Worm (Caenorhabditis elegans) whole organism, L3 larva: Measurements from ENCODE around the gene R102.6.
"Not testable (repeated sequence)": the region's sequence is repeated elsewhere in the genome, so short reads cannot be mapped to it uniquely, and the experiment has no call there.

Source experiments
- ZK546.5 ChIP-seq: sonication (generic microtip); optimal IDR thresholded peaks from 2 replicates; lab custom pipeline; 2017; ENCODE audit warnings: missing biosample characterization, missing genetic modification characterization
- ama-1 ChIP-seq: fragments of 150-350 bp; optimal IDR thresholded peaks from 2 replicates; lab custom pipeline; 2018
- ceh-16 ChIP-seq: sonication (generic microtip); optimal IDR thresholded peaks from 2 replicates; lab custom pipeline; 2017; ENCODE audit warnings: missing biosample characterization, missing genetic modification characterization
- ceh-28 ChIP-seq: fragments of 150-350 bp; optimal IDR thresholded peaks from 2 replicates; lab custom pipeline; 2014; ENCODE audit warnings: missing biosample characterization, missing genetic modification reagents, missing genetic modification characterization
- ceh-82 ChIP-seq: fragments of 150-350 bp; optimal IDR thresholded peaks from 2 replicates; lab custom pipeline; 2014; ENCODE audit warnings: missing biosample characterization, missing genetic modification characterization
- ceh-9 ChIP-seq: sonication (generic microtip); optimal IDR thresholded peaks from 2 replicates; lab custom pipeline; 2018; ENCODE audit warnings: missing biosample characterization, missing genetic modification characterization
- daf-12 ChIP-seq: fragments of 150-350 bp; optimal IDR thresholded peaks from 2 replicates; lab custom pipeline; 2014; ENCODE audit warnings: missing biosample characterization, missing genetic modification reagents, missing genetic modification characterization
- egl-27 ChIP-seq: sonication (generic microtip); optimal IDR thresholded peaks from 4 replicates; lab custom pipeline; 2017; ENCODE audit warnings: missing biosample characterization, missing genetic modification reagents, missing genetic modification characterization
- egl-5 ChIP-seq: fragments of 150-350 bp; optimal IDR thresholded peaks from 2 replicates; lab custom pipeline; 2017; ENCODE audit warnings: missing biosample characterization, missing genetic modification reagents, missing genetic modification characterization, inconsistent platforms
- elt-1 ChIP-seq: fragments of 150-350 bp; optimal IDR thresholded peaks from 2 replicates; lab custom pipeline; 2014; ENCODE audit warnings: missing biosample characterization, missing genetic modification characterization
- elt-2 ChIP-seq: sonication (generic microtip); optimal IDR thresholded peaks from 2 replicates; lab custom pipeline; 2016; ENCODE audit warnings: missing genetic modification reagents, mild to moderate bottlenecking, missing genetic modification characterization, missing compliant biosample characterization
- eor-1 ChIP-seq, 2 experiments: fragments of 150-350 bp; optimal IDR thresholded peaks; 2 replicates each; lab custom pipeline; 2014 to 2018; ENCODE audit warnings: missing biosample characterization in 2 of 2, missing genetic modification characterization in 2 of 2
- fkh-10 ChIP-seq: sonication (generic microtip); optimal IDR thresholded peaks from 2 replicates; lab custom pipeline; 2017; ENCODE audit warnings: missing biosample characterization, missing genetic modification reagents, missing genetic modification characterization
- fos-1 ChIP-seq: fragments of 150-350 bp; optimal IDR thresholded peaks from 2 replicates; lab custom pipeline; 2014; ENCODE audit warnings: missing biosample characterization, missing genetic modification characterization
- hmg-11 ChIP-seq: sonication (generic microtip); optimal IDR thresholded peaks from 2 replicates; lab custom pipeline; 2016; ENCODE audit warnings: missing genetic modification characterization, missing compliant biosample characterization
- jun-1 ChIP-seq: fragments of 150-350 bp; optimal IDR thresholded peaks from 2 replicates; lab custom pipeline; 2014; ENCODE audit warnings: missing biosample characterization, missing genetic modification reagents, missing genetic modification characterization
- lin-15B ChIP-seq: fragments of 150-350 bp; optimal IDR thresholded peaks from 2 replicates; lab custom pipeline; 2014; ENCODE audit warnings: missing biosample characterization, missing genetic modification characterization
- lin-39 ChIP-seq: fragments of 150-350 bp; optimal IDR thresholded peaks from 2 replicates; lab custom pipeline; 2018; ENCODE audit warnings: missing biosample characterization, missing genetic modification reagents, missing genetic modification characterization
- mml-1 ChIP-seq: fragments of 150-350 bp; sonication (generic microtip); optimal IDR thresholded peaks from 3 replicates; lab custom pipeline; 2014; ENCODE audit warnings: missing biosample characterization, missing genetic modification characterization
- nfya-1 ChIP-seq: sonication (generic microtip); optimal IDR thresholded peaks from 2 replicates; lab custom pipeline; 2017; ENCODE audit warnings: missing genetic modification characterization, mild to moderate bottlenecking, missing compliant biosample characterization, antibody characterized with exemption, moderate library complexity; ENCODE audit not compliant: insufficient read depth
- nhr-11 ChIP-seq: fragments of 150-350 bp; optimal IDR thresholded peaks from 2 replicates; lab custom pipeline; 2014; ENCODE audit warnings: missing biosample characterization, missing genetic modification characterization
- nhr-12 ChIP-seq: fragments of 150-350 bp; optimal IDR thresholded peaks from 2 replicates; lab custom pipeline; 2014; ENCODE audit warnings: missing biosample characterization, missing genetic modification characterization
- nhr-23 ChIP-seq: fragments of 150-350 bp; optimal IDR thresholded peaks from 2 replicates; lab custom pipeline; 2014; ENCODE audit warnings: missing biosample characterization, missing genetic modification reagents, missing genetic modification characterization
- nhr-237 ChIP-seq: fragments of 150-350 bp; optimal IDR thresholded peaks from 2 replicates; lab custom pipeline; 2014; ENCODE audit warnings: missing biosample characterization, missing genetic modification characterization
- nhr-25 ChIP-seq: sonication (generic microtip); optimal IDR thresholded peaks from 2 replicates; lab custom pipeline; 2017; ENCODE audit warnings: missing biosample characterization, missing genetic modification characterization
- nhr-28 ChIP-seq: fragments of 150-350 bp; optimal IDR thresholded peaks from 2 replicates; lab custom pipeline; 2014; ENCODE audit warnings: missing biosample characterization, missing genetic modification characterization
- nhr-43 ChIP-seq: sonication (generic microtip); optimal IDR thresholded peaks from 2 replicates; lab custom pipeline; 2016; ENCODE audit warnings: mild to moderate bottlenecking, missing genetic modification characterization, missing compliant biosample characterization; ENCODE audit not compliant: poor library complexity, severe bottlenecking
- nhr-67 ChIP-seq: fragments of 150-350 bp; optimal IDR thresholded peaks from 2 replicates; lab custom pipeline; 2014; ENCODE audit warnings: missing biosample characterization, missing genetic modification characterization
- nhr-76 ChIP-seq: fragments of 150-350 bp; sonication (generic microtip); optimal IDR thresholded peaks from 5 replicates; lab custom pipeline; 2014; ENCODE audit warnings: missing biosample characterization, missing genetic modification characterization
- nhr-77 ChIP-seq: fragments of 150-350 bp; optimal IDR thresholded peaks from 2 replicates; lab custom pipeline; 2014; ENCODE audit warnings: missing biosample characterization, missing genetic modification characterization
- pha-4 ChIP-seq: fragments of 150-350 bp; optimal IDR thresholded peaks from 2 replicates; lab custom pipeline; 2014; ENCODE audit warnings: missing biosample characterization, missing genetic modification reagents, missing genetic modification characterization
- pqm-1 ChIP-seq: fragments of 150-350 bp; optimal IDR thresholded peaks from 2 replicates; lab custom pipeline; 2017; ENCODE audit warnings: missing biosample characterization, missing genetic modification characterization, inconsistent platforms
- sea-2 ChIP-seq: fragments of 150-350 bp; sonication (generic microtip); optimal IDR thresholded peaks from 4 replicates; lab custom pipeline; 2014; ENCODE audit warnings: missing biosample characterization, missing genetic modification reagents, missing genetic modification characterization
- unc-39 ChIP-seq: sonication (generic microtip); optimal IDR thresholded peaks from 4 replicates; lab custom pipeline; 2017; ENCODE audit warnings: missing biosample characterization, missing genetic modification characterization
- unc-62 ChIP-seq: fragments of 150-350 bp; sonication (generic microtip); optimal IDR thresholded peaks from 4 replicates; lab custom pipeline; 2014; ENCODE audit warnings: missing biosample characterization, missing genetic modification reagents, missing genetic modification characterization
- zag-1 ChIP-seq: fragments of 150-350 bp; optimal IDR thresholded peaks from 2 replicates; lab custom pipeline; 2014; ENCODE audit warnings: missing biosample characterization, missing genetic modification characterization
- ztf-4 ChIP-seq: fragments of 150-350 bp; optimal IDR thresholded peaks from 2 replicates; lab custom pipeline; 2014; ENCODE audit warnings: missing biosample characterization, missing genetic modification characterization

Gene R102.6

DNA sequence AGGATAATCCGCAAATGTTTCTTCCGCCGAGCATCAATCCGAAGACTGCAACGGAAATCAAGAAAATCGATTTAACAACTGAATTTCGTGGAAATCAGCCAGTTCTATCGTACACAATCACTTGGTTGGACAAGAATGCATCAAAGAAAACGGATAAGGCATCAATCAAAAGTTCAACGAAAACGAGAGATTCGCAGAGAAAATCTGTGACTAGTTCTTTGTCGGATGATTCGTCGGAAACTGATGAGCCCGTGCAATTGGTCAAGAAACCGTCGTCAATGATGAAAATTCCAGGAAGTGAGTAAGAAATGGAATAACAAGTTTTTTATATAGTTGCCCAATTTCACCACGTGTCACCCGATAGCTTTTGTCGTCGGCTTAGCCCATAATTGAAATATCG, at the start of gene R102.6:
TSS of gene R102.6 (minus strand) at position 101 of the 400 bp plus-strand sequence.
- no peak for TF ChIP-seq eor-1 (tag; optimal IDR thresholded peaks at IDR 0.05; lab: Kevin White, UChicago)
- no peak for TF ChIP-seq ceh-9 (tag; lab: Kevin White, UChicago)

DNA sequence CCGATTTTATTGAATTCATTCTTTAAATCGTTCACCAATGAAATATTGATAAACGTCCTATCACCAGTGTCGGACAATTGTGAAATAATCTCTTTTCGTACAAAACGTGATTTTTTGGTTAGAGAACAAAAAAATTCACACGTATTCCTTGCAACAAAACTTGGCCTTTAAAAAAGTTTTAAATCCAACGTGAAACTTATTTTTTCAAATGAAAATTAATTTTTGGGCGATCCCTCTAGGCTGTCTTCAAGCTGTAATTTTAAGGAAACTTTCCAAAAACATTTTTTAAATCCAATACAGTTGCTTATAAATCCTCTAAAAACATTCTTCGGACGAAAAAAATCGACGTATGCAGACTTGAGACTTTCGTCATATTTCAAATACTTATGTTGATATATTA, 48.7 kb upstream of the R102.6 start, which contains the start of gene T25B9.5:
TSS of gene T25B9.5 (minus strand) at position 101 of the 400 bp plus-strand sequence.
- TF ChIP-seq ZK546.5 (no peak), jun-1 (tag; lab: Kevin White, UChicago) (no peak)
- TF ChIP-seq, all 47 proteins: peak for 0

DNA sequence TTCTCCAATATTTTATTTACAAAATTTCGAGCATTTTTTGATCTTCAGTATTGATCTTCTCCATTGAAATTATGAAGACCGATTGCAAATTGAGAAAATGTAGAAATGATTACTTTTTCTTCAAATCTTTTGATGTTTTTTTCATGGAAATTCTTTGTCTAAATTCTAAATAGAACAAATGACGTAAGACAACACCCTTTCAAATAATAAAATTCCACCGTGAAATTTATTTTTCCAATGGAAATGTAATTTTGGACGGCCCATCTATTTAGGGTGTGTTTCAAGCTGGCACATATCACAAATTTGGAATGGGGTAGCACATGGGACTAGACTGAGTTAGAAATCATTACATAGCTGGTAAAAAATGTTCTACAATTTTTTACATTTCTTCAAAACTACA, 45.8 kb upstream of the R102.6 start, which contains the start of gene T25B9.2:
TSS of gene T25B9.2 (minus strand) at position 101 of the 400 bp plus-strand sequence.
- not testable (repeated sequence) for TF ChIP-seq ceh-9, nhr-76, nhr-12 (tag; lab: Kevin White, UChicago)

DNA sequence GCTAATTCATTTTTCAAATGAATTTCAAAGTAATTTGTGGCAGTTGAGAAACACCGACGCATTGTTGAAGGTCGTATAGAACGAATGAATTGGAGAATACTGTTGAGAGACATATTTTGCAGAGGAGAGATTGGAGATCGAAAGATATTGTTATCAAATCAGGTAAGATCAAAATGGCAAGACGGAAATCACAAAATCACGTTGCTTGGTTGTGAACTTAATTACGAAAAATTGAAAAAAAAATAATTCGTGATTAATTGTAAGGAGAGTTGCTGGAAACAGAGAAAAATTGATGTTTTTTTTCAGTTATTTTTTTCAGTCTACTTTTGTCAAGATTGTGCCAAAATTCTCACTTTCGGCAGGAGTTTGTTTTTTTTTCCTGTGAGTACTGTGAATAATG, 44.1 kb upstream of the R102.6 start, which contains the start of gene T25B9.1:
TSS of gene T25B9.1 (minus strand) at position 101 of the 400 bp plus-strand sequence.
- TF ChIP-seq elt-1 (tag; lab: Kevin White, UChicago), result no peak
- no peak for TF ChIP-seq lin-15B
- no peak for TF ChIP-seq pqm-1 (tag; lab: Kevin White, UChicago)
- no peak for TF ChIP-seq unc-39 (tag; lab: Kevin White, UChicago)
- no peak for TF ChIP-seq egl-5 (tag; lab: Kevin White, UChicago)
- TF ChIP-seq mml-1 (tag; lab: Kevin White, UChicago), result no peak
- no peak for TF ChIP-seq ceh-28 (tag; lab: Kevin White, UChicago)
- TF ChIP-seq pha-4 (tag; lab: Kevin White, UChicago), result no peak
- TF ChIP-seq zag-1, result no peak
- no peak for TF ChIP-seq elt-2 (tag; lab: Kevin White, UChicago)
- no peak for TF ChIP-seq ztf-4 (tag; lab: Kevin White, UChicago)
- no peak for TF ChIP-seq unc-62 (GFP tag; lab: Kevin White, UChicago)
- TF ChIP-seq fos-1, result no peak
- TF ChIP-seq ceh-16 (tag; lab: Kevin White, UChicago), result no peak
- no peak for TF ChIP-seq ceh-9 (tag; lab: Kevin White, UChicago)
- no peak for TF ChIP-seq nhr-76 (tag; lab: Kevin White, UChicago)

DNA sequence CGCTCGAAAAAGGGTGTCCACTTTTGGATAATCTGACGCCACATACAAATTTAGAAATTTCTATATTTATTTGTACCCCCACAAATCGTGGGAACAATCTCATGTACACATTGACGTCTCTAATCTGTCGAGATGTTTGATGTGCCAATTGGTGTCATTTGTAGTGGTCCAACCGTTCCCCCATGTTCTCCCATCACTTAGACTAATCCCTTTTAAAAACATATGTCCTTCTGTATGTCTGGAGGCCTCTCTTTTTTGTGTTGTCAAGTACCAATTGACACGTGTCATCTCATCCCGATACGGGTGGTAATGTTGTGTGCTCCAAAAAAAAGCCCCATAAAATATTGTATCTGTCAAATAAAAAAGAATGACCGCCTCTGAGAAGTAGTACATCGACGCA, 39.3 kb upstream of the R102.6 start:
- TF ChIP-seq lin-15B, result no peak
- TF ChIP-seq nhr-11 (tag; lab: Kevin White, UChicago), result no peak
- TF ChIP-seq nhr-76 (tag; lab: Kevin White, UChicago), result no peak
- TF ChIP-seq egl-27 (tag; lab: Kevin White, UChicago), result no peak
- no peak for TF ChIP-seq hmg-11 (tag; lab: Kevin White, UChicago)
- no peak for TF ChIP-seq fkh-10
- no peak for TF ChIP-seq nhr-23 (tag; lab: Kevin White, UChicago)
- no peak for TF ChIP-seq ama-1 (lab: Kevin White, UChicago)
- TF ChIP-seq nhr-25 (tag; lab: Kevin White, UChicago), result no peak
- no peak for TF ChIP-seq nhr-43 (tag; lab: Kevin White, UChicago)
- TF ChIP-seq lin-39 (tag; lab: Kevin White, UChicago), result no peak
- TF ChIP-seq pha-4 (tag; lab: Kevin White, UChicago), result no peak
- no peak for TF ChIP-seq unc-62 (GFP tag; lab: Kevin White, UChicago)
- no peak for TF ChIP-seq sea-2 (GFP tag; lab: Kevin White, UChicago)
- TF ChIP-seq ztf-4 (tag; lab: Kevin White, UChicago), result no peak
- no peak for TF ChIP-seq nhr-77 (tag; lab: Kevin White, UChicago)
- TF ChIP-seq unc-39 (tag; lab: Kevin White, UChicago), result no peak
- no peak for TF ChIP-seq nhr-237 (tag; lab: Kevin White, UChicago)
- TF ChIP-seq zag-1, result no peak
- no peak for TF ChIP-seq jun-1 (tag; lab: Kevin White, UChicago)

DNA sequence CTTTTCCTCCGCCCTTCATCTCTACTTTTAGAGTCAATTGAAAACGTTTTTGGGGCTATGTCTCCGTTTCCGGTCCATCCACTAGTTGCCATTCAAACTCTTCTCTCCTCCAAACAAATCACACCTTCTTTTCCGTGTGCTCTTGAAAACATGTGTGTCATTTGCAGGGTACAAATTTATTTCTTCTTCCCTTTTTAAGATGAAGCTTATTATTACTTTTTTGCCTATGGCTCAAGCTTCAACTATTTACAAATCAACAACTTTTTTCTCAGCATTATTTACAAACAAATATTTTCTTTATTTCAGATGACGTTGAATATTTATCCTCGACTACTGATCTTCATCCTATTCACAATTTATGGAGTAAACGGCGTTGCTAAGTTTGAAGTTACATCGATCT, 38.5 kb upstream of the R102.6 start, which contains the start of gene T25B9.3:
TSS of gene T25B9.3 (plus strand) at position 301 of the 400 bp plus-strand sequence.
- TF ChIP-seq nfya-1 (no peak), nhr-25 (tag; lab: Kevin White, UChicago) (no peak), nhr-67 (tag; lab: Kevin White, UChicago) (no peak), nhr-12 (tag; lab: Kevin White, UChicago) (no peak), daf-12 (tag; lab: Kevin White, UChicago) (no peak), ceh-82 (tag; lab: Kevin White, UChicago) (no peak), elt-1 (tag; lab: Kevin White, UChicago) (no peak), eor-1 (tag; optimal IDR thresholded peaks at IDR 0.05; lab: Kevin White, UChicago) (no peak), nhr-28 (no peak), fos-1 (no peak), jun-1 (tag; lab: Kevin White, UChicago) (no peak)
- TF ChIP-seq, all 47 proteins: peak for 0
